Worm (Caenorhabditis elegans) whole organism, L4 larva: ENCODE data around the gene T16G1.4.

ENCODE experiments used
- Y75B8A.6 ChIP-seq: fragments of 200-800 bp; sonication (Bioruptor generic); IDR thresholded peaks from 2 replicates; pipeline ENCODE4 v1.3.6; 2022; ENCODE audit warnings: missing genetic modification reagents, missing genetic modification characterization, missing compliant biosample characterization
- daf-8 ChIP-seq: fragments of 200-800 bp; sonication (Bioruptor generic); IDR thresholded peaks from 2 replicates; pipeline ENCODE4 v1.3.6; 2022; ENCODE audit warnings: missing genetic modification characterization, missing compliant biosample characterization
- nhr-11 ChIP-seq: fragments of 150-350 bp; optimal IDR thresholded peaks from 2 replicates; lab custom pipeline; 2014; ENCODE audit warnings: missing biosample characterization, missing genetic modification characterization
- nhr-25 ChIP-seq: sonication (generic microtip); optimal IDR thresholded peaks from 2 replicates; lab custom pipeline; 2017; ENCODE audit warnings: missing genetic modification characterization, mild to moderate bottlenecking, missing compliant biosample characterization, antibody characterized with exemption, moderate library complexity, borderline replicate concordance; ENCODE audit not compliant: insufficient read depth
- nhr-77 ChIP-seq: fragments of 150-350 bp; optimal IDR thresholded peaks from 2 replicates; lab custom pipeline; 2014; ENCODE audit warnings: missing biosample characterization, missing genetic modification characterization
- snpc-4 ChIP-seq: fragments of 150-350 bp; optimal IDR thresholded peaks from 2 replicates; lab custom pipeline; 2014; ENCODE audit warnings: missing biosample characterization, missing genetic modification characterization

DNA sequence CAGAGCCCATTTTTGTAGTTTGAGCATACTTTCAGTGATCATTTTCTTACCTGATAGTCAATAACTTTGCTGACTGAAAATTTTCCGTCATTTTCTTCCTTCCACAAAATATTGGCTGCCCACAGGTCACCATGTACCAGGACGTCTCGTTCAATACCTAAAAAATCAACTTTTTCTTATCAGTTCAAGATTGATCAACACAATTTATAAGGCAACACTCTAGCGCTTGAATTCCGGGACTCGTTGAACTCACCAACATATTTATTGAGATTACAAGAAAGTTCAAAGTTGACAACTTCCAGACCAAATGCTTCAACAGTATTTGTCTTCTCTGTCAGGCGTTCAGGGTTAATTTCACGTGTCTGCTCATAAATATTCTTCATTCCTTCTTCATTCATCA, 8.0 kb downstream of the T16G1.4 start:
- TF ChIP-seq daf-8 (GFP tag; lab: Robert Waterston, UW) (no peak), snpc-4 (tag; lab: Kevin White, UChicago) (no peak), nhr-25 (tag; lab: Kevin White, UChicago) (no peak), nhr-77 (tag; lab: Kevin White, UChicago) (no peak), Y75B8A.6 (GFP tag; lab: Robert Waterston, UW) (no peak), nhr-11 (tag; lab: Kevin White, UChicago) (no peak)
